Worm (Caenorhabditis elegans): ENCODE data around the gene R04E5.8.

R04E5.8 gene

DNA sequence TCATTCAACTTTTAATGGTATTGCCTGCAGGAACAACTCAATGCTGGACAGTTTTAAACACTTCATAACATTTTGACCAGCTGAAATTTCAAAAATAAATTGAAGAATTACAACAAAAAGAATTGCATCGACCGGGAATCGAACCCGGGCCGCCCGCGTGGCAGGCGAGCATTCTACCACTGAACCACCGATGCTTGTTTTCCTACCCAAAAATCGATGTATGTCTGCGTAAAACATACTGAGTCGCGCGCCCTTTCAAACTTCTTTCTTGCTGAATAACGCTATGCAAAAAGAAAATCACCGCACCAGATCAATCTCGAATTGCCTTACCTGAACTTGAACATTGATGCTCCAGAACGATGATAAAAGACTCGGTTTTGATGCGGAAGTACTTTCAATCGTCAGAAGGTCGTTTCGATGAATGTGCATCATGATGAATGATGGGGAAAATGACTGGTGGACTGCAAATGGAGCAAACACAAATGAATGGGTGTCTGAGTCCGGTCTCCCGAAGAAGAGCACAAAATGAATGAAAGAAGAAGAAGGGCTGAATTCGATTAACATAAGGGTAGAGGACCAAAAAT lies 9.1 kb downstream of the R04E5.8 start, which contains the start of gene R04E5.7 (continued):
- TF ChIP-seq elt-3 (tag; optimal IDR thresholded peaks at IDR 0.05) (no peak), ceh-90 (tag; optimal IDR thresholded peaks at IDR 0.05) (no peak), ztf-4 (tag; optimal IDR thresholded peaks at IDR 0.05) (no peak), nhr-28 (tag; optimal IDR thresholded peaks at IDR 0.05) (no peak), F16B12.6 (tag; optimal IDR thresholded peaks at IDR 0.05) (no peak), nhr-47 (tag; optimal IDR thresholded peaks at IDR 0.05) (peak; percentile 57), C16A3.4 (tag; optimal IDR thresholded peaks at IDR 0.05) (peak; percentile 27), sup-37 (GFP tag; optimal IDR thresholded peaks at IDR 0.05) (no peak), lir-3 (tag; optimal IDR thresholded peaks at IDR 0.05; ENCODE audit: poor library complexity) (no peak), lsy-2 (tag; optimal IDR thresholded peaks at IDR 0.05) (peak in 1 of 2 experiments; percentile 3), snpc-4 (tag; optimal IDR thresholded peaks at IDR 0.05) (no peak), pag-3 (tag; optimal IDR thresholded peaks at IDR 0.05; ENCODE audit: borderline replicate concordance, insufficient read depth) (no peak), egl-13 (tag; optimal IDR thresholded peaks at IDR 0.05) (no peak), lin-35 (GFP tag; optimal IDR thresholded peaks at IDR 0.05) (peak in 1 of 2 experiments; percentile 55), pax-3 (tag; optimal IDR thresholded peaks at IDR 0.05) (no peak), nhr-19 (GFP tag; conservative IDR thresholded peaks at IDR 0.05) (peak; percentile 38), egl-27 (tag; optimal IDR thresholded peaks at IDR 0.05) (no peak), jun-1 (tag; optimal IDR thresholded peaks at IDR 0.05) (no peak), mdl-1 (tag; optimal IDR thresholded peaks at IDR 0.05) (peak in 1 of 2 experiments; percentile 24), fos-1 (tag; optimal IDR thresholded peaks at IDR 0.05) (no peak), ztf-11 (tag; optimal IDR thresholded peaks at IDR 0.05) (no peak), hlh-17 (GFP tag; optimal IDR thresholded peaks at IDR 0.05; ENCODE audit: borderline replicate concordance) (no peak), blmp-1 (tag; optimal IDR thresholded peaks at IDR 0.05) (no peak), swsn-7 (tag; optimal IDR thresholded peaks at IDR 0.05) (peak; percentile 42), unc-130 (tag; optimal IDR thresholded peaks at IDR 0.05) (no peak), snu-23 (GFP tag; optimal IDR thresholded peaks at IDR 0.05) (peak; percentile 43), nhr-76 (tag; optimal IDR thresholded peaks at IDR 0.05) (no peak), rnt-1 (tag; optimal IDR thresholded peaks at IDR 0.05) (peak; percentile 30), lin-14 (GFP tag; optimal IDR thresholded peaks at IDR 0.05) (peak; percentile 49), nhr-84 (tag; optimal IDR thresholded peaks at IDR 0.05) (no peak), nhr-237 (tag; optimal IDR thresholded peaks at IDR 0.05) (no peak)

DNA sequence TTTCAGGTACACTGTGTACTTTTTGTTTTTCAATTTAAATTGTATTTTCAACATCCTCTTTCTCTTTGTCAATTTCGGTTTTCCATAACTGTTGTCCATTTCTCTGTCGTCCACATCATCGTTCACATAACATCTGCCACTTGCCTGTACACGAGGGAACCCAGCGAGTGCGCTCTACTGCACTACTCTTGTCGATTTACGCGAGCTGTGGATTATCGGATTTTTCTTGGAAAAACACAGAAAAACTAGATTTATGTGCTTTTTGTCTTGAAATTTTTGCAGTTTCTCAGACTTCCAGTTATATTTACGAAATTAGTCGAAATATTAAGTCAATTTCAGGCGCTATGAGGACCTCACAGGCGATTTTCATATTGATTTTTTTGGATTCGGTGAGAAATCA lies 14.1 kb downstream of the R04E5.8 start, which contains the start of gene chup-1:
chup-1 (plus strand) TSS at position 340 of the 400 bp plus-strand sequence.
- TF ChIP-seq ztf-11 (tag; optimal IDR thresholded peaks at IDR 0.05): no peak
- TF ChIP-seq lin-14 (GFP tag; optimal IDR thresholded peaks at IDR 0.05): peak; percentile 64
- TF ChIP-seq elt-2 (tag; optimal IDR thresholded peaks at IDR 0.05): no peak
- TF ChIP-seq lsy-2 (tag; optimal IDR thresholded peaks at IDR 0.05): peak; percentile 13 to 55
- no peak for TF ChIP-seq nhr-237 (tag; optimal IDR thresholded peaks at IDR 0.05)
- no peak for TF ChIP-seq lin-13 (GFP tag; optimal IDR thresholded peaks at IDR 0.05)
- no peak for TF ChIP-seq snpc-4 (tag; optimal IDR thresholded peaks at IDR 0.05)
- no peak for TF ChIP-seq ceh-63 (GFP tag; optimal IDR thresholded peaks at IDR 0.05)
- TF ChIP-seq sox-4 (tag; optimal IDR thresholded peaks at IDR 0.05): no peak
- peak; percentile 37 for TF ChIP-seq nhr-85 (tag)
- peak in 1 of 2 experiments; percentile 74 for TF ChIP-seq lin-35 (GFP tag; optimal IDR thresholded peaks at IDR 0.05)
- no peak for TF ChIP-seq lin-39 (tag; optimal IDR thresholded peaks at IDR 0.05)
- TF ChIP-seq ceh-88 (GFP tag; IDR thresholded peaks at IDR 0.05): no peak
- TF ChIP-seq skn-1 (tag; optimal IDR thresholded peaks at IDR 0.05): peak; percentile 28
- TF ChIP-seq fkh-8 (tag; optimal IDR thresholded peaks at IDR 0.05): no peak
- TF ChIP-seq efl-1 (optimal IDR thresholded peaks at IDR 0.05): peak; percentile 18 to 35
- TF ChIP-seq efl-1 (GFP tag; optimal IDR thresholded peaks at IDR 0.05 in 1 of 2): peak in 1 of 2 experiments; percentile 83
- peak; percentile 34 for TF ChIP-seq nhr-71 (tag; optimal IDR thresholded peaks at IDR 0.05)
- TF ChIP-seq mab-9 (GFP tag; IDR thresholded peaks at IDR 0.05): no peak
- TF ChIP-seq ztf-4 (tag; optimal IDR thresholded peaks at IDR 0.05): no peak
- no peak for TF ChIP-seq unc-130 (tag; optimal IDR thresholded peaks at IDR 0.05)
- TF ChIP-seq rnt-1 (tag; optimal IDR thresholded peaks at IDR 0.05): peak; percentile 44
- TF ChIP-seq aha-1 (tag; optimal IDR thresholded peaks at IDR 0.05): no peak
- no peak for TF ChIP-seq nhr-12 (tag; optimal IDR thresholded peaks at IDR 0.05)
- peak in 1 of 2 experiments; percentile 37 for TF ChIP-seq mdl-1 (tag; optimal IDR thresholded peaks at IDR 0.05)
- TF ChIP-seq vab-15 (tag; optimal IDR thresholded peaks at IDR 0.05): no peak
- TF ChIP-seq C04F5.9 (tag; optimal IDR thresholded peaks at IDR 0.05): no peak
- TF ChIP-seq hlh-4 (tag; optimal IDR thresholded peaks at IDR 0.05): no peak
- TF ChIP-seq efl-3 (GFP tag; optimal IDR thresholded peaks at IDR 0.05): no peak
- TF ChIP-seq ceh-8 (GFP tag; optimal IDR thresholded peaks at IDR 0.05): no peak
